Worm (Caenorhabditis elegans) whole organism, L1 larva: Measurements from ENCODE around the gene mrpl-53.

ENCODE experiments used
- C16A3.4 ChIP-seq: fragments of 150-350 bp; optimal IDR thresholded peaks from 2 replicates; lab custom pipeline; 2014; ENCODE audit warnings: missing biosample characterization, missing genetic modification characterization
- aly-2 ChIP-seq: fragments of 150-350 bp; optimal IDR thresholded peaks from 2 replicates; lab custom pipeline; 2014; ENCODE audit warnings: missing biosample characterization, missing genetic modification characterization
- blmp-1 ChIP-seq: fragments of 150-350 bp; optimal IDR thresholded peaks from 2 replicates; lab custom pipeline; 2014; ENCODE audit warnings: missing biosample characterization, missing genetic modification characterization
- ceh-8 ChIP-seq: fragments of 200-800 bp; sonication (Bioruptor generic); optimal IDR thresholded peaks from 2 replicates; lab custom pipeline; 2018; ENCODE audit warnings: mild to moderate bottlenecking, missing genetic modification characterization, moderate library complexity, missing compliant biosample characterization
- ceh-88 ChIP-seq: fragments of 200-800 bp; sonication (Bioruptor generic); IDR thresholded peaks from 2 replicates; pipeline ENCODE4 v1.3.6; 2022; ENCODE audit warnings: missing genetic modification characterization, missing compliant biosample characterization
- dpl-1 ChIP-seq, 3 experiments: fragments of 150-350 bp in 2 of 3; sonication (generic microtip) in 1 of 3; optimal IDR thresholded peaks; 2 replicates each; lab custom pipeline; 2014 to 2017; ENCODE audit warnings: missing biosample characterization in 3 of 3, missing genetic modification characterization in 3 of 3, missing genetic modification reagents in 3 of 3
- efl-3 ChIP-seq: fragments of 200-800 bp; sonication (Bioruptor generic); optimal IDR thresholded peaks from 2 replicates; lab custom pipeline; 2018; ENCODE audit warnings: mild to moderate bottlenecking, missing genetic modification characterization, missing compliant biosample characterization
- egl-27 ChIP-seq, 2 experiments: fragments of 150-350 bp in 1 of 2; sonication (generic microtip); optimal IDR thresholded peaks; 3 replicates each; lab custom pipeline; 2017 to 2018; ENCODE audit warnings: missing biosample characterization in 2 of 2, missing genetic modification characterization in 2 of 2, missing genetic modification reagents in 2 of 2
- elt-2 ChIP-seq: sonication (generic microtip); optimal IDR thresholded peaks from 2 replicates; lab custom pipeline; 2016; ENCODE audit warnings: missing genetic modification characterization, mild to moderate bottlenecking, inconsistent platforms, missing compliant biosample characterization, missing genetic modification reagents
- elt-3 ChIP-seq, 6 experiments: fragments of 150-350 bp in 1 of 6; sonication (generic microtip); optimal IDR thresholded peaks; 2 replicates each; lab custom pipeline; 2017 to 2018; ENCODE audit warnings: missing biosample characterization in 6 of 6, missing genetic modification characterization in 6 of 6, inconsistent platforms in 1 of 6
- fkh-10 ChIP-seq: sonication (generic microtip); optimal IDR thresholded peaks from 2 replicates; lab custom pipeline; 2017; ENCODE audit warnings: missing biosample characterization, missing genetic modification reagents, missing genetic modification characterization
- fkh-4 ChIP-seq: sonication (generic microtip); optimal IDR thresholded peaks from 2 replicates; lab custom pipeline; 2016; ENCODE audit warnings: missing compliant biosample characterization, missing genetic modification characterization, borderline replicate concordance
- fkh-8 ChIP-seq: sonication (generic microtip); optimal IDR thresholded peaks from 2 replicates; lab custom pipeline; 2016; ENCODE audit warnings: mild to moderate bottlenecking, missing genetic modification characterization, missing compliant biosample characterization
- fos-1 ChIP-seq: fragments of 150-350 bp; optimal IDR thresholded peaks from 2 replicates; lab custom pipeline; 2014; ENCODE audit warnings: missing biosample characterization, missing genetic modification characterization
- hlh-17 ChIP-seq: fragments of 200-800 bp; sonication (Bioruptor generic); optimal IDR thresholded peaks from 2 replicates; lab custom pipeline; 2018; ENCODE audit warnings: missing genetic modification characterization, mild to moderate bottlenecking, missing compliant biosample characterization, moderate library complexity, borderline replicate concordance
- hpl-2 ChIP-seq: fragments of 150-350 bp; optimal IDR thresholded peaks from 2 replicates; lab custom pipeline; 2014; ENCODE audit warnings: missing biosample characterization, missing genetic modification reagents, missing genetic modification characterization
- irx-1 ChIP-seq: sonication (generic microtip); optimal IDR thresholded peaks from 2 replicates; lab custom pipeline; 2016; ENCODE audit warnings: missing genetic modification characterization, missing compliant biosample characterization
- isw-1 ChIP-seq: fragments of 200-800 bp; sonication (Bioruptor generic); IDR thresholded peaks from 2 replicates; pipeline ENCODE4 v1.3.6; 2022; ENCODE audit warnings: missing genetic modification characterization, missing compliant biosample characterization
- jun-1 ChIP-seq: fragments of 150-350 bp; optimal IDR thresholded peaks from 2 replicates; lab custom pipeline; 2014; ENCODE audit warnings: missing biosample characterization, missing genetic modification reagents, missing genetic modification characterization
- lin-13 ChIP-seq: fragments of 150-350 bp; optimal IDR thresholded peaks from 2 replicates; lab custom pipeline; 2014; ENCODE audit warnings: missing biosample characterization, missing genetic modification reagents, missing genetic modification characterization
- lin-14 ChIP-seq: fragments of 200-800 bp; sonication (Bioruptor generic); optimal IDR thresholded peaks from 2 replicates; lab custom pipeline; 2018; ENCODE audit warnings: mild to moderate bottlenecking, missing genetic modification characterization, moderate library complexity, missing compliant biosample characterization
- lin-15B ChIP-seq: fragments of 150-350 bp; sonication (generic microtip); optimal IDR thresholded peaks from 3 replicates; lab custom pipeline; 2014; ENCODE audit warnings: missing biosample characterization, missing genetic modification characterization
- lin-35 ChIP-seq, 2 experiments: fragments of 150-350 bp; optimal IDR thresholded peaks; 2 replicates each; lab custom pipeline; 2014; ENCODE audit warnings: missing biosample characterization in 2 of 2, missing genetic modification characterization in 2 of 2, missing genetic modification reagents in 2 of 2
- lsy-2 ChIP-seq, 2 experiments: fragments of 150-350 bp; optimal IDR thresholded peaks; 2 replicates each; lab custom pipeline; 2014; ENCODE audit warnings: missing biosample characterization in 2 of 2, missing genetic modification characterization in 2 of 2
- mef-2 ChIP-seq: fragments of 150-350 bp; optimal IDR thresholded peaks from 2 replicates; lab custom pipeline; 2014; ENCODE audit warnings: missing biosample characterization, missing genetic modification characterization
- mep-1 ChIP-seq: fragments of 150-350 bp; optimal IDR thresholded peaks from 2 replicates; lab custom pipeline; 2014; ENCODE audit warnings: missing biosample characterization, missing genetic modification characterization
- nhr-11 ChIP-seq: fragments of 150-350 bp; optimal IDR thresholded peaks from 2 replicates; lab custom pipeline; 2014; ENCODE audit warnings: missing biosample characterization, missing genetic modification characterization
- nhr-19 ChIP-seq: fragments of 200-800 bp; sonication (Bioruptor generic); conservative IDR thresholded peaks from 2 replicates; pipeline ENCODE4 v1.3.6; 2022; ENCODE audit warnings: missing genetic modification characterization, missing compliant biosample characterization
- nhr-237 ChIP-seq: fragments of 150-350 bp; optimal IDR thresholded peaks from 2 replicates; lab custom pipeline; 2014; ENCODE audit warnings: missing biosample characterization, missing genetic modification characterization
- nhr-28 ChIP-seq: fragments of 150-350 bp; optimal IDR thresholded peaks from 2 replicates; lab custom pipeline; 2014; ENCODE audit warnings: missing biosample characterization, missing genetic modification characterization
- nhr-47 ChIP-seq: sonication (generic microtip); optimal IDR thresholded peaks from 2 replicates; lab custom pipeline; 2016; ENCODE audit warnings: mild to moderate bottlenecking, missing genetic modification characterization, moderate library complexity, missing compliant biosample characterization
- nhr-76 ChIP-seq: sonication (generic microtip); optimal IDR thresholded peaks from 2 replicates; lab custom pipeline; 2017; ENCODE audit warnings: missing biosample characterization, missing genetic modification characterization
- nhr-85 ChIP-seq: sonication (generic microtip); peaks from one replicate; lab custom pipeline; 2016; ENCODE audit warnings: missing genetic modification characterization, inconsistent platforms, missing compliant biosample characterization
- nhr-90 ChIP-seq: sonication (generic microtip); optimal IDR thresholded peaks from 2 replicates; lab custom pipeline; 2016; ENCODE audit warnings: mild to moderate bottlenecking, missing genetic modification characterization, missing compliant biosample characterization; ENCODE audit not compliant: poor library complexity
- pax-3 ChIP-seq: fragments of 200-800 bp; sonication (Bioruptor generic); optimal IDR thresholded peaks from 2 replicates; lab custom pipeline; 2018; ENCODE audit warnings: mild to moderate bottlenecking, missing genetic modification characterization, moderate library complexity, missing compliant biosample characterization
- pqm-1 ChIP-seq: sonication (generic microtip); optimal IDR thresholded peaks from 3 replicates; lab custom pipeline; 2017; ENCODE audit warnings: missing biosample characterization, missing genetic modification characterization
- rnt-1 ChIP-seq: sonication (generic microtip); optimal IDR thresholded peaks from 2 replicates; lab custom pipeline; 2016; ENCODE audit warnings: mild to moderate bottlenecking, missing genetic modification characterization, moderate library complexity, missing compliant biosample characterization
- skn-1 ChIP-seq: fragments of 150-350 bp; optimal IDR thresholded peaks from 2 replicates; lab custom pipeline; 2014; ENCODE audit warnings: missing biosample characterization, missing genetic modification characterization
- snu-23 ChIP-seq: sonication (generic microtip); optimal IDR thresholded peaks from 2 replicates; lab custom pipeline; 2016; ENCODE audit warnings: missing genetic modification characterization, missing compliant biosample characterization
- sptf-1 ChIP-seq: fragments of 150-350 bp; optimal IDR thresholded peaks from 2 replicates; lab custom pipeline; 2014; ENCODE audit warnings: missing biosample characterization, missing genetic modification characterization
- sup-37 ChIP-seq: fragments of 200-800 bp; sonication (Bioruptor generic); optimal IDR thresholded peaks from 2 replicates; lab custom pipeline; 2018; ENCODE audit warnings: mild to moderate bottlenecking, missing genetic modification characterization, missing compliant biosample characterization
- tlp-1 ChIP-seq: fragments of 150-350 bp; optimal IDR thresholded peaks from 2 replicates; lab custom pipeline; 2014; ENCODE audit warnings: missing biosample characterization, missing genetic modification characterization
- unc-30 ChIP-seq: sonication (generic microtip); optimal IDR thresholded peaks from 2 replicates; lab custom pipeline; 2017; ENCODE audit warnings: missing biosample characterization, missing genetic modification characterization
- unc-62 ChIP-seq: fragments of 150-350 bp; optimal IDR thresholded peaks from 2 replicates; lab custom pipeline; 2014; ENCODE audit warnings: missing biosample characterization, missing genetic modification reagents, missing genetic modification characterization
- unc-98 ChIP-seq: fragments of 200-800 bp; sonication (Bioruptor generic); IDR thresholded peaks from 2 replicates; pipeline ENCODE4 v1.3.6; 2022; ENCODE audit warnings: missing genetic modification characterization, missing compliant biosample characterization
- xbp-1 ChIP-seq: sonication (generic microtip); optimal IDR thresholded peaks from 2 replicates; lab custom pipeline; 2016; ENCODE audit warnings: missing genetic modification characterization, missing compliant biosample characterization
- ztf-11 ChIP-seq, 2 experiments: sonication (generic microtip); optimal IDR thresholded peaks; 2 replicates each; lab custom pipeline; 2016 to 2017; ENCODE audit warnings: missing genetic modification characterization in 2 of 2, missing biosample characterization in 1 of 2, missing compliant biosample characterization in 1 of 2

Gene mrpl-53

DNA sequence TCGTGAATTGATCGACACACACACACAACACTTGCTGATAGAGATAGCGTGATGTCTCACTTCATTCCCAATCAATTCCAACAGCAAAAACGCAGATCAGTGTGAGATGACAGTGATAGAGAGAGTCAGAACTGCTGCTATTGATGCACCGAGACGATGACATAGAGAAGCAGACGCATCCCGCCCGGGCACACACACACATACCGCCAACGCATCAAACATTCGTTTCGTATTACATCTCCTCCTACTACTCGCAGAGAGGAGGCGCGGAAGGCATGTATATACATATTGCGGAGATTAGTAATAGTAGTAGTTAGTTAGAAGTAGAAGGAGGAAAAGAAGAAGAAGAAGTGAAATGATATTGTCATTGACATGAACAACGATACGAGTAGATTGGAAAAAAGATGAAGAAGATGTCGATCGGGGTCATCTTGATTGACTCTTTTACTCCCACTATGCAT, 22.0 kb downstream of the mrpl-53 start (continued):
- TF ChIP-seq nhr-47 (peak; percentile 17), nhr-28 (tag; lab: Kevin White, UChicago) (no peak), lin-15B (tag; lab: Kevin White, UChicago) (no peak), nhr-19 (GFP tag; lab: Robert Waterston, UW) (peak; percentile 61), jun-1 (peak; percentile 59), skn-1 (tag; lab: Kevin White, UChicago) (peak; percentile 32), nhr-237 (tag; lab: Kevin White, UChicago) (no peak), C16A3.4 (tag; lab: Kevin White, UChicago) (peak; percentile 61), ceh-8 (GFP tag; lab: Kevin White, UChicago) (no peak), sptf-1 (tag; lab: Kevin White, UChicago) (no peak), sup-37 (GFP tag; lab: Kevin White, UChicago) (no peak), pax-3 (tag; lab: Kevin White, UChicago) (no peak), aly-2 (tag; lab: Kevin White, UChicago) (peak; percentile 30), nhr-90 (tag; lab: Kevin White, UChicago) (peak; percentile 72), ztf-11 (tag; optimal IDR thresholded peaks at IDR 0.05; lab: Kevin White, UChicago) (no peak), egl-27 (tag; optimal IDR thresholded peaks at IDR 0.05; lab: Kevin White, UChicago) (peak; percentile 2 to 38), hpl-2 (GFP tag; lab: Kevin White, UChicago) (no peak), snu-23 (GFP tag; lab: Kevin White, UChicago) (peak; percentile 79), lin-13 (GFP tag; lab: Kevin White, UChicago) (no peak), elt-2 (tag; lab: Kevin White, UChicago) (peak; percentile 62), fkh-10 (GFP tag; lab: Kevin White, UChicago) (no peak), unc-98 (GFP tag; lab: Robert Waterston, UW) (no peak), fkh-8 (tag; lab: Kevin White, UChicago) (no peak), xbp-1 (tag; lab: Kevin White, UChicago) (peak; percentile 25), lin-35 (GFP tag; optimal IDR thresholded peaks at IDR 0.05; lab: Kevin White, UChicago) (peak; percentile 4 to 64), irx-1 (tag; lab: Kevin White, UChicago) (no peak), ceh-88 (GFP tag; lab: Robert Waterston, UW) (no peak), mef-2 (tag; lab: Kevin White, UChicago) (no peak), nhr-11 (no peak), fos-1 (tag; lab: Kevin White, UChicago) (no peak), elt-3 (tag; optimal IDR thresholded peaks at IDR 0.05; lab: Kevin White, UChicago) (peak in 5 of 6 experiments; percentile 23 to 79 (median 64))

- TF ChIP-seq rnt-1 (tag; lab: Kevin White, UChicago) = peak; percentile 29
- no peak for TF ChIP-seq lsy-2 (tag; optimal IDR thresholded peaks at IDR 0.05; lab: Kevin White, UChicago)
- peak; percentile 88 for TF ChIP-seq blmp-1 (tag; lab: Kevin White, UChicago)
- TF ChIP-seq skn-1 (tag; lab: Kevin White, UChicago) = peak; percentile 11
Observed at ce11 chrII:9619995-9620535, 22.6 kb downstream of the mrpl-53 start.

DNA sequence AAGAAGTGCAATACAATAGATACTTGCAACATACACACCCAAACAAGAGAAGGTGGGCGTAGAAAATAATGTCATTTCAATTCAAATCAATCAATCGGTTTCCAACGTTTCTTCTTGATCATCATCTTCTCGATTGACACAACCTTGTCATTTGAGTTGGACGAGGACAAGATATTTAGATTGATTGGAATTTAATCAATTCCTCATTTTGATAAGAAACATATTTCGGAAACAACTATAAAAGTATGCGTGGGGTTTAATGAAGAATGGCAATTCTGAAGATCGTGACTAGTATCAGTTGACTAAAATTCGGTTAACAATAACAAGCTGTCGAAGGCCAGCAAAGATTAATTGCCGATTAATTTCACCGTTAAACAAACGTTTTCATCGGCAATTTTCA, 23.2 kb downstream of the mrpl-53 start:
- no peak for TF ChIP-seq dpl-1 (GFP tag; optimal IDR thresholded peaks at IDR 0.05; lab: Kevin White, UChicago)
- TF ChIP-seq hlh-17 (GFP tag; lab: Kevin White, UChicago) = no peak
- TF ChIP-seq isw-1 (GFP tag; lab: Robert Waterston, UW) = no peak
- peak; percentile 39 for TF ChIP-seq mep-1 (tag; lab: Kevin White, UChicago)
- TF ChIP-seq tlp-1 (tag; lab: Kevin White, UChicago) = no peak
- TF ChIP-seq xbp-1 (tag; lab: Kevin White, UChicago) = no peak
- no peak for TF ChIP-seq unc-30
- TF ChIP-seq fkh-4 (tag; lab: Kevin White, UChicago) = peak; percentile 6
- TF ChIP-seq egl-27 (tag; optimal IDR thresholded peaks at IDR 0.05; lab: Kevin White, UChicago) = no peak
- peak; percentile 91 for TF ChIP-seq nhr-85
- TF ChIP-seq elt-3 (tag; optimal IDR thresholded peaks at IDR 0.05; lab: Kevin White, UChicago) = peak in 5 of 6 experiments; percentile 41 to 89 (median 65)
- no peak for TF ChIP-seq pqm-1 (tag; lab: Kevin White, UChicago)
- TF ChIP-seq blmp-1 (tag; lab: Kevin White, UChicago) = peak; percentile 36
- TF ChIP-seq efl-3 (GFP tag; lab: Kevin White, UChicago) = no peak
- TF ChIP-seq C16A3.4 (tag; lab: Kevin White, UChicago) = peak; percentile 22
- TF ChIP-seq lsy-2 (tag; optimal IDR thresholded peaks at IDR 0.05; lab: Kevin White, UChicago) = peak in 1 of 2 experiments; percentile 39
- TF ChIP-seq snu-23 (GFP tag; lab: Kevin White, UChicago) = peak; percentile 47
- TF ChIP-seq rnt-1 (tag; lab: Kevin White, UChicago) = no peak
- TF ChIP-seq lin-14 (GFP tag; lab: Kevin White, UChicago) = peak; percentile 56
- TF ChIP-seq nhr-76 (tag; lab: Kevin White, UChicago) = no peak
- no peak for TF ChIP-seq nhr-90 (tag; lab: Kevin White, UChicago)
- TF ChIP-seq unc-62 (GFP tag; lab: Kevin White, UChicago) = no peak
- no peak for TF ChIP-seq hpl-2 (GFP tag; lab: Kevin White, UChicago)
